Fruit fly (Drosophila melanogaster) whole organism, embryonic: ENCODE measurements around the gene CG12477.

Experiments used
- Abd-B ChIP-seq: fragments of 200-800 bp; sonication (Bioruptor generic); optimal IDR thresholded peaks from 2 replicates; lab custom pipeline; 2018; ENCODE audit warnings: missing biosample characterization, mild to moderate bottlenecking, missing genetic modification characterization, moderate library complexity
- Asciz ChIP-seq: fragments of 200-800 bp; sonication (Bioruptor generic); optimal IDR thresholded peaks from 2 replicates; lab custom pipeline; 2017; ENCODE audit warnings: missing biosample characterization, mild to moderate bottlenecking, missing genetic modification characterization, missing genetic modification reagents
- Bteb2 ChIP-seq: fragments of 200-800 bp; sonication (Bioruptor generic); optimal IDR thresholded peaks from 2 replicates; lab custom pipeline; 2016; ENCODE audit warnings: missing biosample characterization, missing genetic modification characterization
- CG10321 ChIP-seq: fragments of 200-800 bp; sonication (Bioruptor generic); IDR thresholded peaks from 2 replicates; pipeline ENCODE4 v1.3.6; 2022; ENCODE audit warnings: missing biosample characterization, missing genetic modification characterization
- CG12219 ChIP-seq: fragments of 200-800 bp; sonication (Bioruptor generic); optimal IDR thresholded peaks from 3 replicates; lab custom pipeline; 2018; ENCODE audit warnings: missing biosample characterization, mild to moderate bottlenecking, missing genetic modification characterization
- CG12236 ChIP-seq: fragments of 200-800 bp; sonication (Bioruptor generic); optimal IDR thresholded peaks from 2 replicates; lab custom pipeline; 2016; ENCODE audit warnings: missing biosample characterization, missing genetic modification characterization
- CG12769 ChIP-seq: fragments of 200-800 bp; sonication (Bioruptor generic); optimal IDR thresholded peaks from 2 replicates; lab custom pipeline; 2019; ENCODE audit warnings: missing biosample characterization, mild to moderate bottlenecking, missing genetic modification characterization, moderate library complexity
- CG14965 ChIP-seq: fragments of 200-800 bp; sonication (Bioruptor generic); optimal IDR thresholded peaks from 2 replicates; lab custom pipeline; 2016; ENCODE audit warnings: missing biosample characterization, missing genetic modification characterization, borderline replicate concordance
- CG15601 ChIP-seq: fragments of 200-800 bp; sonication (Bioruptor generic); optimal IDR thresholded peaks from 3 replicates; lab custom pipeline; 2019; ENCODE audit warnings: missing biosample characterization, mild to moderate bottlenecking, missing genetic modification characterization, moderate library complexity
- CG1792 ChIP-seq: fragments of 200-800 bp; sonication (Bioruptor generic); optimal IDR thresholded peaks from 2 replicates; lab custom pipeline; 2016; ENCODE audit warnings: missing biosample characterization, missing genetic modification characterization
- CG2199 ChIP-seq: fragments of 200-800 bp; sonication (Bioruptor generic); IDR thresholded peaks from 3 replicates; pipeline ENCODE4 v1.3.6; 2022; ENCODE audit warnings: missing biosample characterization, missing genetic modification characterization
- CG30020 ChIP-seq: fragments of 200-800 bp; optimal IDR thresholded peaks from 2 replicates; lab custom pipeline; 2019; ENCODE audit warnings: missing biosample characterization, mild to moderate bottlenecking, missing genetic modification characterization, moderate library complexity
- CG32532 ChIP-seq: fragments of 200-800 bp; sonication (Bioruptor generic); IDR thresholded peaks from 2 replicates; pipeline ENCODE4 v1.3.6; 2022; ENCODE audit warnings: missing biosample characterization, missing genetic modification characterization
- CG4424 ChIP-seq: fragments of 200-800 bp; sonication (Bioruptor generic); optimal IDR thresholded peaks from 3 replicates; lab custom pipeline; 2016; ENCODE audit warnings: missing biosample characterization, missing genetic modification characterization
- CG6813 ChIP-seq: fragments of 200-800 bp; sonication (Bioruptor generic); optimal IDR thresholded peaks from 2 replicates; lab custom pipeline; 2017; ENCODE audit warnings: missing biosample characterization, missing genetic modification characterization, mild to moderate bottlenecking, moderate library complexity, missing genetic modification reagents
- CG7271 ChIP-seq: fragments of 200-800 bp; sonication (Bioruptor generic); optimal IDR thresholded peaks from 2 replicates; lab custom pipeline; 2018; ENCODE audit warnings: missing biosample characterization, mild to moderate bottlenecking, missing genetic modification characterization, moderate library complexity
- CG8089 ChIP-seq: fragments of 200-800 bp; sonication (Bioruptor generic); optimal IDR thresholded peaks from 3 replicates; lab custom pipeline; 2016; ENCODE audit warnings: missing biosample characterization, missing genetic modification characterization
- CG8290 ChIP-seq, 3 experiments: fragments of 200-800 bp; sonication (Bioruptor generic); optimal IDR thresholded peaks; 2 replicates each; lab custom pipeline; 2016 to 2019; ENCODE audit warnings: missing biosample characterization in 3 of 3, missing genetic modification characterization in 3 of 3, mild to moderate bottlenecking in 2 of 3, moderate library complexity in 1 of 3
- CG9437 ChIP-seq: fragments of 200-800 bp; sonication (Bioruptor generic); optimal IDR thresholded peaks from 2 replicates; lab custom pipeline; 2018; ENCODE audit warnings: missing biosample characterization, mild to moderate bottlenecking, missing genetic modification characterization
- CTCF ChIP-seq: fragments of 200-800 bp; sonication (Bioruptor generic); optimal IDR thresholded peaks from 2 replicates; lab custom pipeline; 2017; ENCODE audit warnings: missing biosample characterization, mild to moderate bottlenecking, missing genetic modification characterization, moderate library complexity
- Deaf1 ChIP-seq: fragments of 200-800 bp; optimal IDR thresholded peaks from 3 replicates; lab custom pipeline; 2019; ENCODE audit warnings: missing biosample characterization, mild to moderate bottlenecking, missing genetic modification characterization, moderate library complexity
- HHEX ChIP-seq: fragments of 200-800 bp; sonication (Bioruptor generic); optimal IDR thresholded peaks from 3 replicates; lab custom pipeline; 2017; ENCODE audit warnings: missing biosample characterization, mild to moderate bottlenecking, missing genetic modification characterization, missing genetic modification reagents
- HLH4C ChIP-seq: fragments of 200-800 bp; sonication (Bioruptor generic); IDR thresholded peaks from 3 replicates; pipeline ENCODE4 v1.3.6; 2022; ENCODE audit warnings: missing biosample characterization, missing genetic modification characterization; ENCODE audit not compliant: partially characterized antibody
- HmgZ ChIP-seq: fragments of 200-800 bp; sonication (Bioruptor generic); optimal IDR thresholded peaks from 2 replicates; lab custom pipeline; 2018; ENCODE audit warnings: missing biosample characterization, mild to moderate bottlenecking, missing genetic modification characterization
- Hr51 ChIP-seq, 2 experiments: fragments of 200-800 bp; sonication (Bioruptor generic); optimal IDR thresholded peaks; 2 replicates in 1 of 2; 3 replicates in 1 of 2; lab custom pipeline; 2016 to 2018; ENCODE audit warnings: missing biosample characterization in 2 of 2, missing genetic modification characterization in 2 of 2, mild to moderate bottlenecking in 1 of 2, moderate library complexity in 1 of 2
- Lhr ChIP-seq: fragments of 200-800 bp; sonication (Bioruptor generic); optimal IDR thresholded peaks from 3 replicates; lab custom pipeline; 2017; ENCODE audit warnings: mild to moderate bottlenecking, missing biosample characterization, missing genetic modification reagents, missing genetic modification characterization
- Myb ChIP-seq: fragments of 200-800 bp; sonication (Bioruptor generic); optimal IDR thresholded peaks from 2 replicates; lab custom pipeline; 2016; ENCODE audit warnings: missing biosample characterization, missing genetic modification characterization
- Optix ChIP-seq: fragments of 200-800 bp; sonication (Bioruptor generic); IDR thresholded peaks from 3 replicates; pipeline ENCODE4 v1.3.6; 2022; ENCODE audit warnings: missing biosample characterization, missing genetic modification characterization
- Rfx ChIP-seq: fragments of 200-800 bp; sonication (Bioruptor generic); IDR thresholded peaks from 2 replicates; pipeline ENCODE4 v1.3.6; 2022; ENCODE audit warnings: missing biosample characterization, missing genetic modification characterization
- Sox102F ChIP-seq: fragments of 200-800 bp; sonication (Bioruptor generic); optimal IDR thresholded peaks from 2 replicates; lab custom pipeline; 2018; ENCODE audit warnings: missing biosample characterization, mild to moderate bottlenecking, missing genetic modification characterization, moderate library complexity
- bigmax ChIP-seq: fragments of 200-800 bp; sonication (Bioruptor generic); optimal IDR thresholded peaks from 2 replicates; lab custom pipeline; 2018; ENCODE audit warnings: missing biosample characterization, mild to moderate bottlenecking, missing genetic modification characterization
- br ChIP-seq: fragments of >200 bp; optimal IDR thresholded peaks from 2 replicates; lab custom pipeline; 2017
- caup ChIP-seq: fragments of 200-800 bp; sonication (Bioruptor generic); optimal IDR thresholded peaks from 3 replicates; lab custom pipeline; 2017; ENCODE audit warnings: missing biosample characterization, mild to moderate bottlenecking, missing genetic modification characterization, moderate library complexity; ENCODE audit not compliant: severe bottlenecking
- exex ChIP-seq: fragments of 200-800 bp; sonication (Bioruptor generic); optimal IDR thresholded peaks from 4 replicates; lab custom pipeline; 2018; ENCODE audit warnings: missing biosample characterization, mild to moderate bottlenecking, missing genetic modification characterization, moderate library complexity
- grn ChIP-seq: fragments of 200-800 bp; sonication (Bioruptor generic); optimal IDR thresholded peaks from 3 replicates; lab custom pipeline; 2017; ENCODE audit warnings: missing biosample characterization, missing genetic modification characterization
- lab ChIP-seq: fragments of 200-800 bp; sonication (Bioruptor generic); optimal IDR thresholded peaks from 3 replicates; lab custom pipeline; 2017; ENCODE audit warnings: missing biosample characterization, missing genetic modification characterization, mild to moderate bottlenecking, moderate library complexity, missing genetic modification reagents
- lola ChIP-seq, 3 experiments: fragments of >200 bp in 2 of 3; fragments of 200-800 bp in 1 of 3; sonication (Bioruptor generic) in 1 of 3; optimal IDR thresholded peaks; 2 replicates each; lab custom pipeline; 2017 to 2019; ENCODE audit warnings: missing biosample characterization in 3 of 3, missing genetic modification characterization in 3 of 3, mild to moderate bottlenecking in 1 of 3, moderate library complexity in 1 of 3
- lov ChIP-seq, 2 experiments: fragments of 200-800 bp in 1 of 2; fragments of >200 bp in 1 of 2; sonication (Bioruptor generic) in 1 of 2; IDR thresholded peaks in 1 of 2; optimal IDR thresholded peaks in 1 of 2; 2 replicates in 1 of 2; 3 replicates in 1 of 2; pipeline versions ENCODE4 v1.3.6 to Lab custom; 2017 to 2022; ENCODE audit warnings: missing biosample characterization in 1 of 2, missing genetic modification characterization in 1 of 2
- sens ChIP-seq: fragments of 200-800 bp; sonication (Bioruptor generic); peaks from one replicate; lab custom pipeline; 2016; ENCODE audit warnings: missing biosample characterization, missing genetic modification characterization
- slbo ChIP-seq: fragments of 200-800 bp; sonication (Bioruptor generic); IDR thresholded peaks from 2 replicates; pipeline ENCODE4 v1.3.6; 2022; ENCODE audit warnings: missing biosample characterization, missing genetic modification characterization
- sna ChIP-seq: fragments of 200-800 bp; sonication (Bioruptor generic); IDR thresholded peaks from 2 replicates; pipeline ENCODE4 v1.3.6; 2022; ENCODE audit warnings: missing biosample characterization, missing genetic modification characterization; ENCODE audit not compliant: partially characterized antibody
- ttk ChIP-seq: fragments of 200-800 bp; sonication (Bioruptor generic); IDR thresholded peaks from 2 replicates; pipeline ENCODE4 v2.1.2; 2022; ENCODE audit warnings: missing biosample characterization, missing genetic modification characterization
- vfl ChIP-seq: fragments of 200-800 bp; sonication (Bioruptor generic); optimal IDR thresholded peaks from 2 replicates; lab custom pipeline; 2016; ENCODE audit warnings: missing biosample characterization, missing genetic modification characterization
- vnd ChIP-seq: fragments of 200-800 bp; sonication (Bioruptor generic); IDR thresholded peaks from 3 replicates; pipeline ENCODE4 v1.3.6; 2022; ENCODE audit warnings: missing biosample characterization, missing genetic modification characterization; ENCODE audit not compliant: partially characterized antibody
- zfh1 ChIP-seq: fragments of 200-800 bp; sonication (Bioruptor generic); IDR thresholded peaks from 3 replicates; pipeline ENCODE4 v1.3.6; 2022; ENCODE audit warnings: missing biosample characterization, missing genetic modification characterization

CG12477 gene

DNA sequence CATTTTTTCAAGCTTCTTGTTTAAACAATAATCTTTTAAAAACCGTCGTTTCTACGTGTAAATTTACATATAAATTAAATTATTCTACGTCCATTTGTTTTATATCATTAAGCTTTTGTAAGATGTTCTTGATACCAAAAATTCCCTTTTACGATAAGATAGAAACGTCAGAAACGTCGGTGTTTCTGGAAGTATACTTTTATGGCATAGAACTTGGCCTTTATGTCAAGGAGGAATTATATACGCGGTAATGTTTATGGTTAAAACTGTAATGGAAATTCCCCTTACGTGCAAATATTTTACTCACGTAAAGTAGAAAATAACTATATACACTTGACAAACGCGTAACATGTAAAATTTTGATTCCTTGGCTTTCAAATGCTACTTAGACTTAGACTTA, 20.6 kb upstream of the CG12477 start (continued):
- 0 out of 3 replicates have a peak, but pooled peaks have one; percentile 60 for TF ChIP-seq CG2199 (GFP tag; lab: Robert Waterston, UW)
- peak; percentile 4 for TF ChIP-seq exex
- TF ChIP-seq HHEX (GFP tag; lab: Kevin White, UChicago): no peak
- TF ChIP-seq br (lab: Kevin White, UChicago): no peak
- no peak for TF ChIP-seq CG4424
- no peak for TF ChIP-seq CG12236 (GFP tag; lab: Kevin White, UChicago)
- TF ChIP-seq CTCF (GFP tag; lab: Kevin White, UChicago): peak; percentile 85
- no peak for TF ChIP-seq Asciz (GFP tag; lab: Kevin White, UChicago)
- no peak for TF ChIP-seq Deaf1
- no peak for TF ChIP-seq Abd-B (GFP tag; lab: Kevin White, UChicago)
- peak in 1 of 2 experiments; percentile 5 for TF ChIP-seq Hr51 (GFP tag; optimal IDR thresholded peaks at IDR 0.05; lab: Kevin White, UChicago)
- TF ChIP-seq zfh1 (GFP tag; lab: Robert Waterston, UW): no peak
- TF ChIP-seq Myb (GFP tag; lab: Kevin White, UChicago): peak; percentile 24
- TF ChIP-seq sna (GFP tag; lab: Robert Waterston, UW): no peak
- no peak for TF ChIP-seq CG8089
- no peak for TF ChIP-seq CG8290 (GFP tag; optimal IDR thresholded peaks at IDR 0.05; lab: Kevin White, UChicago)
- no peak for TF ChIP-seq CG8290 (tag; optimal IDR thresholded peaks at IDR 0.05; lab: Kevin White, UChicago)
- TF ChIP-seq Rfx (GFP tag; lab: Robert Waterston, UW): no peak
- TF ChIP-seq CG7271 (tag; lab: Kevin White, UChicago): peak; percentile 28
- peak; percentile 60 for TF ChIP-seq vnd (GFP tag; lab: Robert Waterston, UW)
- TF ChIP-seq CG15601 (tag; lab: Kevin White, UChicago): no peak
- TF ChIP-seq HmgZ (tag; lab: Kevin White, UChicago): peak; percentile 18
- no peak for TF ChIP-seq CG14965 (GFP tag; lab: Kevin White, UChicago)
- peak; percentile 7 for TF ChIP-seq sens (GFP tag; lab: Kevin White, UChicago)
- TF ChIP-seq CG6813 (GFP tag; lab: Kevin White, UChicago): no peak
- no peak for TF ChIP-seq ttk
- no peak for TF ChIP-seq vfl (GFP tag; lab: Kevin White, UChicago)
- no peak for TF ChIP-seq lola (GFP tag; optimal IDR thresholded peaks at IDR 0.05; lab: Kevin White, UChicago)
- TF ChIP-seq bigmax (GFP tag; lab: Kevin White, UChicago): no peak
- no peak for TF ChIP-seq CG12219
- no peak for TF ChIP-seq grn (GFP tag; lab: Kevin White, UChicago)
- TF ChIP-seq CG30020 (tag; lab: Kevin White, UChicago): no peak
- no peak for TF ChIP-seq Sox102F (GFP tag; lab: Kevin White, UChicago)
- TF ChIP-seq lab (GFP tag; lab: Kevin White, UChicago): no peak
- no peak for TF ChIP-seq Bteb2 (GFP tag; lab: Kevin White, UChicago)
- no peak for TF ChIP-seq CG32532
- TF ChIP-seq lov (optimal IDR thresholded peaks at IDR 0.05; lab: Kevin White, UChicago): no peak
- TF ChIP-seq lov (GFP tag; IDR thresholded peaks at IDR 0.05; lab: Robert Waterston, UW): no peak
- TF ChIP-seq CG12769 (tag; lab: Kevin White, UChicago): no peak
- TF ChIP-seq CG10321 (GFP tag; lab: Robert Waterston, UW): no peak
- TF ChIP-seq Lhr: peak; percentile 33
- no peak for TF ChIP-seq caup
- TF ChIP-seq CG1792 (GFP tag; lab: Kevin White, UChicago): no peak
- TF ChIP-seq CG9437 (GFP tag; lab: Kevin White, UChicago): peak; percentile 89
- TF ChIP-seq slbo (GFP tag; lab: Robert Waterston, UW): peak; percentile 19; the same call in 1 of the 2 replicates
- TF ChIP-seq HLH4C: 0 out of 3 replicates have a peak, but pooled peaks have one; percentile 36
- no peak for TF ChIP-seq Optix (GFP tag; lab: Robert Waterston, UW)
- TF ChIP-seq, all 482 proteins: peak for 63
